Worm (Caenorhabditis elegans): ENCODE data around the gene R02D1.2.

The R02D1.2 gene

ce11 chrV:4346799-4347198 lies 24.2 kb upstream of the R02D1.2 start, which contains the start of gene mcm-7 (continued):
- TF ChIP-seq mbf-1 (tag; optimal IDR thresholded peaks at IDR 0.05), result no peak
- TF ChIP-seq ceh-16 (tag; optimal IDR thresholded peaks at IDR 0.05), result no peak
- no peak for TF ChIP-seq nhr-12 (tag; optimal IDR thresholded peaks at IDR 0.05)
- peak; percentile 21 for TF ChIP-seq sma-9 (GFP tag; optimal IDR thresholded peaks at IDR 0.05)
- TF ChIP-seq sma-9 (tag; optimal IDR thresholded peaks at IDR 0.05), result no peak
- no peak for TF ChIP-seq ZK546.5 (tag; optimal IDR thresholded peaks at IDR 0.05)
- no peak for TF ChIP-seq unc-62 (GFP tag; optimal IDR thresholded peaks at IDR 0.05)
- TF ChIP-seq unc-55 (GFP tag; optimal IDR thresholded peaks at IDR 0.05), result peak; percentile 85
- TF ChIP-seq egl-27 (tag; optimal IDR thresholded peaks at IDR 0.05), result no peak
- no peak for TF ChIP-seq Y55F3AM.14 (GFP tag; optimal IDR thresholded peaks at IDR 0.05)

ce11 chrV:4346325-4346724 lies 23.7 kb upstream of the R02D1.2 start, which contains the start of gene hpo-18:
hpo-18 (minus strand) TSS chrV:4346425.
- no peak for TF ChIP-seq dmd-4 (tag; optimal IDR thresholded peaks at IDR 0.05)
- TF ChIP-seq lsy-2 (tag; optimal IDR thresholded peaks at IDR 0.05), result no peak
- no peak for TF ChIP-seq ama-1 (optimal IDR thresholded peaks at IDR 0.05)
- no peak for TF ChIP-seq elt-1 (tag; optimal IDR thresholded peaks at IDR 0.05)
- TF ChIP-seq unc-39 (tag; optimal IDR thresholded peaks at IDR 0.05), result no peak
- TF ChIP-seq nhr-10 (tag; optimal IDR thresholded peaks at IDR 0.05), result no peak
- TF ChIP-seq nhr-6 (tag; optimal IDR thresholded peaks at IDR 0.05), result no peak
- TF ChIP-seq lin-13 (GFP tag; optimal IDR thresholded peaks at IDR 0.05), result no peak
- no peak for TF ChIP-seq unc-55 (GFP tag; optimal IDR thresholded peaks at IDR 0.05)
- no peak for TF ChIP-seq fos-1 (tag; optimal IDR thresholded peaks at IDR 0.05)
- no peak for TF ChIP-seq ceh-16 (tag; optimal IDR thresholded peaks at IDR 0.05)
- no peak for TF ChIP-seq sem-4 (tag; optimal IDR thresholded peaks at IDR 0.05)
- TF ChIP-seq ztf-4 (tag; optimal IDR thresholded peaks at IDR 0.05), result no peak

ce11 chrV:4345714-4346113 lies 23.1 kb upstream of the R02D1.2 start, which contains the start of gene figl-1:
figl-1 (minus strand) TSS chrV:4345999.
- TF ChIP-seq sma-3 (GFP tag; optimal IDR thresholded peaks at IDR 0.05) (peak; percentile 5), lsy-2 (tag; optimal IDR thresholded peaks at IDR 0.05) (no peak)

DNA sequence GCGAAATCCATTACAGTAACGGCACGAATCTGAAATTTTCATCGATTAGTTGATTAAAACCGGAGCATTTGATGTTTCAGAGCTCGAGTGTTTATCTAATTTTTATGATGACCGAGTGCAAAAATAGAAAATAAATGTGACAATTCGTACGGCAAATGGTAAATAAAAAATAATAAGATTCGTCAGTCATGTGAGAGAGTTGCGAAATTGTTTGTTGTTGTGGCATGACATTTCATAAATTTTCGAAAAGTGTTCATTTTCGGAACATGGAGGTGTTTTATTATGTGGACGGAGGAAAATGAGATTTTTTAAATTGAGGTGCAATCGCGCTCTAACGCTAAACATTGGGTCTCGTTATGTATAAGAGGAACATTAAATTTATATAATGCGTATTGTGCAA lies 19.1 kb upstream of the R02D1.2 start:
- TF ChIP-seq unc-55 (GFP tag; optimal IDR thresholded peaks at IDR 0.05) (no peak), ztf-4 (tag; optimal IDR thresholded peaks at IDR 0.05) (no peak), nhr-12 (tag; optimal IDR thresholded peaks at IDR 0.05) (no peak), nhr-11 (tag; optimal IDR thresholded peaks at IDR 0.05) (no peak), alr-1 (tag; optimal IDR thresholded peaks at IDR 0.05) (no peak), ZK546.5 (tag; optimal IDR thresholded peaks at IDR 0.05) (no peak), ama-1 (optimal IDR thresholded peaks at IDR 0.05) (no peak), C34F6.9 (tag; optimal IDR thresholded peaks at IDR 0.05) (no peak), mab-5 (tag; optimal IDR thresholded peaks at IDR 0.05) (no peak), elt-1 (tag; optimal IDR thresholded peaks at IDR 0.05) (no peak), sma-9 (GFP tag; optimal IDR thresholded peaks at IDR 0.05) (no peak), sma-9 (tag; optimal IDR thresholded peaks at IDR 0.05) (no peak), lin-39 (tag; optimal IDR thresholded peaks at IDR 0.05) (no peak), unc-39 (tag; optimal IDR thresholded peaks at IDR 0.05) (no peak), lsy-2 (tag; optimal IDR thresholded peaks at IDR 0.05) (no peak)

DNA sequence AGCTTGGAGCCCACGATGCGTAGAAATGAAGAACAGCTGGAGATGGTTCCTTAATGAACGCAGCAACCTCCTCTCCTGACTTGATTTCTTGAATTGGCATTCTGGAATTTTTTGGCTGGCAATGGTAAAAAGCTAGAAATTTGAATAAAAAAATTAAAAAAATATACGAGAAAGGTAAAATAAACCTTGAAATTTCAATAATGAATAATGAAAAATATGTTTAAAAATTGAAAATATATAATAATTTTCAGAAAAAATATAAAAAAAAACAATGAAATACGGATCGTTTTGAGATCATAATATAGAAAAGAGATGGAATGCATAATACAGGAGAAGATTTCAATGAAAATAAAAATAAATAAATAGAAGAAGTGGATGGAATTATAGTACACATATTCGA lies 18.6 kb upstream of the R02D1.2 start, which contains the start of gene glrx-3:
Gene glrx-3, minus strand, starts transcription at position 101 of the 400 bp plus-strand sequence.
- TF ChIP-seq lin-39 (tag; optimal IDR thresholded peaks at IDR 0.05), result no peak
- TF ChIP-seq nhr-129 (tag; optimal IDR thresholded peaks at IDR 0.05), result no peak
- TF ChIP-seq nhr-77 (tag; optimal IDR thresholded peaks at IDR 0.05), result no peak
- TF ChIP-seq dmd-4 (tag; optimal IDR thresholded peaks at IDR 0.05), result no peak
- TF ChIP-seq lsy-2 (tag; optimal IDR thresholded peaks at IDR 0.05), result no peak
- TF ChIP-seq Y55F3AM.14 (GFP tag; optimal IDR thresholded peaks at IDR 0.05), result no peak
- no peak for TF ChIP-seq ztf-11 (tag; optimal IDR thresholded peaks at IDR 0.05)
- no peak for TF ChIP-seq zag-1 (tag; optimal IDR thresholded peaks at IDR 0.05)

ce11 chrV:4339479-4339878 lies 16.9 kb upstream of the R02D1.2 start:
- TF ChIP-seq snpc-4 (tag; optimal IDR thresholded peaks at IDR 0.05), result no peak
- no peak for TF ChIP-seq lin-13 (GFP tag; optimal IDR thresholded peaks at IDR 0.05)
- TF ChIP-seq skn-1 (tag; optimal IDR thresholded peaks at IDR 0.05), result no peak
- TF ChIP-seq unc-55 (GFP tag; optimal IDR thresholded peaks at IDR 0.05), result peak; percentile 15
- no peak for TF ChIP-seq zag-1 (tag; optimal IDR thresholded peaks at IDR 0.05)
- TF ChIP-seq gmeb-1 (tag; optimal IDR thresholded peaks at IDR 0.05), result peak; percentile 71
- TF ChIP-seq nhr-23 (tag; optimal IDR thresholded peaks at IDR 0.05), result no peak
- no peak for TF ChIP-seq crh-2 (tag; optimal IDR thresholded peaks at IDR 0.05)
